Worm (Caenorhabditis elegans) whole organism, early embryonic: ENCODE results near the gene K08F9.1.
A peak's percentile ranks its signal among the peaks of the same experiment; 100 is the strongest.

Experiments used
- B0310.2 ChIP-seq: sonication (generic microtip); optimal IDR thresholded peaks from 2 replicates; lab custom pipeline; 2016; ENCODE audit warnings: mild to moderate bottlenecking, missing genetic modification characterization, missing compliant biosample characterization
- F13C5.2 ChIP-seq: sonication (generic microtip); optimal IDR thresholded peaks from 2 replicates; lab custom pipeline; 2017; ENCODE audit warnings: mild to moderate bottlenecking, missing genetic modification characterization, inconsistent platforms, missing compliant biosample characterization
- aly-1 ChIP-seq: sonication (generic microtip); optimal IDR thresholded peaks from 2 replicates; lab custom pipeline; 2016; ENCODE audit warnings: missing genetic modification characterization, missing compliant biosample characterization
- ama-1 ChIP-seq: fragments of 150-350 bp; optimal IDR thresholded peaks from 2 replicates; lab custom pipeline; 2014
- ceh-13 ChIP-seq: fragments of 200-800 bp; sonication (Bioruptor generic); optimal IDR thresholded peaks from 2 replicates; lab custom pipeline; 2018; ENCODE audit warnings: mild to moderate bottlenecking, missing genetic modification characterization, missing compliant biosample characterization
- ceh-36 ChIP-seq: sonication (generic microtip); optimal IDR thresholded peaks from 2 replicates; lab custom pipeline; 2016; ENCODE audit warnings: missing genetic modification characterization, inconsistent platforms, missing compliant biosample characterization
- ets-7 ChIP-seq: sonication (generic microtip); optimal IDR thresholded peaks from 2 replicates; lab custom pipeline; 2016; ENCODE audit warnings: missing genotype, missing genetic modification characterization, missing compliant biosample characterization
- flt-1 ChIP-seq: fragments of 200-800 bp; sonication (Bioruptor generic); IDR thresholded peaks from 2 replicates; pipeline ENCODE4 v1.3.6; 2022; ENCODE audit warnings: missing genetic modification characterization, missing compliant biosample characterization
- hmbx-1 ChIP-seq: sonication (generic microtip); optimal IDR thresholded peaks from 2 replicates; lab custom pipeline; 2016; ENCODE audit warnings: mild to moderate bottlenecking, missing genetic modification characterization, missing compliant biosample characterization
- hmg-4 ChIP-seq: fragments of 200-800 bp; sonication (Bioruptor generic); optimal IDR thresholded peaks from 2 replicates; lab custom pipeline; 2018; ENCODE audit warnings: mild to moderate bottlenecking, missing genetic modification characterization, missing compliant biosample characterization
- hnd-1 ChIP-seq: sonication (generic microtip); optimal IDR thresholded peaks from 2 replicates; lab custom pipeline; 2016; ENCODE audit warnings: missing genetic modification characterization, missing compliant biosample characterization
- pes-1 ChIP-seq: fragments of 200-800 bp; sonication (Bioruptor generic); IDR thresholded peaks from 2 replicates; pipeline ENCODE4 v1.3.6; 2022; ENCODE audit warnings: missing genetic modification reagents, missing genetic modification characterization, missing compliant biosample characterization
- scrt-1 ChIP-seq: fragments of 200-800 bp; sonication (Bioruptor generic); IDR thresholded peaks from 2 replicates; pipeline ENCODE4 v1.3.6; 2022; ENCODE audit warnings: missing genetic modification characterization, missing compliant biosample characterization
- sea-1 ChIP-seq: fragments of 200-800 bp; sonication (Bioruptor generic); conservative IDR thresholded peaks from 2 replicates; pipeline ENCODE4 v1.3.6; 2022; ENCODE audit warnings: missing genetic modification characterization, missing compliant biosample characterization
- tbx-11 ChIP-seq: fragments of 200-800 bp; sonication (Bioruptor generic); IDR thresholded peaks from 2 replicates; pipeline ENCODE4 v1.3.6; 2022; ENCODE audit warnings: missing genetic modification characterization, missing compliant biosample characterization
- tbx-37 ChIP-seq: fragments of 200-800 bp; sonication (Bioruptor generic); conservative IDR thresholded peaks from 2 replicates; pipeline ENCODE4 v1.3.6; 2022; ENCODE audit warnings: missing genetic modification reagents, missing genetic modification characterization, missing compliant biosample characterization
- tra-4 ChIP-seq: sonication (generic microtip); optimal IDR thresholded peaks from 2 replicates; lab custom pipeline; 2017; ENCODE audit warnings: missing genetic modification characterization, missing compliant biosample characterization

K08F9.1 gene

DNA sequence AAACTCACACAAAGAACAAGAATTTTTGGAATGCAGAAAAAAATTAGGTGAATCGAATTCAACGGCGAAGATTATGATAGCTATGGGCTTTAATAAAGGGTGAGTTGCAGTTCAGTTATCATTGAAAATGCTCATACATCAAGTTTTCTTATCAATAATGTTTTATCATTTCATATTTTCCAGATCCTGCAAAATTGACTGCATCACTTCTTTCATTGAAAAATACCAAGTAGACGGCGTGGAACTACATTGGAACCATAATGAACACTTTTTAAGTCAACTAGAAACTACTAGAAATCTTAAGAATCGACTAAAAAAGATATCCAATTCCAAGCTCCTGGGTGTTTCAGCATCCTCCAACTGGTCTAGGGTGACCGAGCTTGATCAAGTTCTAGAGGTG lies at the start of gene K08F9.1:
Gene K08F9.1 (minus strand): TSS at position 101 of the 400 bp plus-strand sequence.
- TF ChIP-seq tra-4: no peak
- TF ChIP-seq sea-1: no peak
- no peak for TF ChIP-seq ceh-36 (tag; lab: Kevin White, UChicago)
- no peak for TF ChIP-seq F13C5.2 (tag; lab: Kevin White, UChicago)
- no peak for TF ChIP-seq aly-1 (tag; lab: Kevin White, UChicago)
- TF ChIP-seq ceh-13 (GFP tag; lab: Kevin White, UChicago): no peak
- TF ChIP-seq B0310.2: no peak
- no peak for TF ChIP-seq hmg-4 (GFP tag; lab: Kevin White, UChicago)
- no peak for TF ChIP-seq hnd-1
- no peak for TF ChIP-seq hmbx-1 (tag; lab: Kevin White, UChicago)
- TF ChIP-seq ama-1: no peak
- TF ChIP-seq scrt-1 (GFP tag; lab: Robert Waterston, UW): no peak
- TF ChIP-seq tbx-37 (GFP tag; lab: Robert Waterston, UW): no peak
- no peak for TF ChIP-seq flt-1 (GFP tag; lab: Robert Waterston, UW)
- no peak for TF ChIP-seq tbx-11 (GFP tag; lab: Robert Waterston, UW)
- TF ChIP-seq pes-1 (GFP tag; lab: Robert Waterston, UW): no peak

DNA sequence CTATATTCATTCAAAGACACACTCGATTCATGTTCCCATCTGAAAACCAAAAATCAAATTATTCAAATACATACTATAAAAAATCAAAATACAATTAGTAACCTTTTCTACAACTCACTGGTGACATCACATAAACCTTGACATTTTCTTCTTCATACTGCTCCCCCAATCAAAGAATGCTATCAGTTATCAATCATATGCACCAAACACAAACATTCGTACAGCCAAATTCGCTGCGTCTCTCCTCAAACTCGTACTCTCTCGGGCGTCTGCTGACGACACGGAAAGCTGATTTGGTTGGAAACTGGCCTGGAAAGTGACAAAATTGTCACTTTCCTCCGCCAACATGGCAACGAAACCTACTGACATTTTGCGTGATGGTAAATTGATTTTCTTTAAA lies 49.2 kb upstream of the K08F9.1 start, which contains the start of gene plc-2:
Gene plc-2 (plus strand): TSS at position 196 of the 400 bp plus-strand sequence.
- TF ChIP-seq sea-1 (no peak), tbx-11 (GFP tag; lab: Robert Waterston, UW) (no peak), ets-7 (tag; lab: Kevin White, UChicago) (no peak), F13C5.2 (tag; lab: Kevin White, UChicago) (no peak), hnd-1 (no peak), B0310.2 (no peak), tra-4 (no peak)

DNA sequence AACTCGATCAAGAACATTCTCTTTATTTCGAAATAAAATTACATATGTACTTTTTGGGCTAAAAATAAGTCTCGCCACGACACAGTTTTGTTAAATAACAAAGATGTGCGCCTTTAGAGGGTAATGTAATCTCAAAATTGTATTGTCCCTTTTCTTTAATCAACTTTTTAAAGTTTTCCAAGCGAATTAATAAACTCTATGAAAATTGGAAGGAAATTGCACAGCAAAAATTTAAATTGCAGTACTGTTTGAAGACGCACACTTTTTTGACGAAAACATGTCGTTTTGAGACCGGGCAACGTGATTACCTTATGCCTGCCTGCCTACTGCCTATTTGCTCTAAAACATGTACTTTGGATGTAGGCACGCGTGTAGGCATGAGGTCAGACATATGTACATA lies 48.8 kb upstream of the K08F9.1 start:
- no peak for TF ChIP-seq B0310.2
- TF ChIP-seq hmg-4 (GFP tag; lab: Kevin White, UChicago): no peak
- TF ChIP-seq scrt-1 (GFP tag; lab: Robert Waterston, UW): no peak
- TF ChIP-seq hmbx-1 (tag; lab: Kevin White, UChicago): no peak
- TF ChIP-seq ama-1: no peak
- no peak for TF ChIP-seq F13C5.2 (tag; lab: Kevin White, UChicago)
- TF ChIP-seq ceh-36 (tag; lab: Kevin White, UChicago): no peak
- no peak for TF ChIP-seq tbx-11 (GFP tag; lab: Robert Waterston, UW)
- no peak for TF ChIP-seq hnd-1
- no peak for TF ChIP-seq tra-4
- no peak for TF ChIP-seq pes-1 (GFP tag; lab: Robert Waterston, UW)
- no peak for TF ChIP-seq ets-7 (tag; lab: Kevin White, UChicago)
- TF ChIP-seq ceh-13 (GFP tag; lab: Kevin White, UChicago): no peak
- no peak for TF ChIP-seq aly-1 (tag; lab: Kevin White, UChicago)
- no peak for TF ChIP-seq flt-1 (GFP tag; lab: Robert Waterston, UW)

DNA sequence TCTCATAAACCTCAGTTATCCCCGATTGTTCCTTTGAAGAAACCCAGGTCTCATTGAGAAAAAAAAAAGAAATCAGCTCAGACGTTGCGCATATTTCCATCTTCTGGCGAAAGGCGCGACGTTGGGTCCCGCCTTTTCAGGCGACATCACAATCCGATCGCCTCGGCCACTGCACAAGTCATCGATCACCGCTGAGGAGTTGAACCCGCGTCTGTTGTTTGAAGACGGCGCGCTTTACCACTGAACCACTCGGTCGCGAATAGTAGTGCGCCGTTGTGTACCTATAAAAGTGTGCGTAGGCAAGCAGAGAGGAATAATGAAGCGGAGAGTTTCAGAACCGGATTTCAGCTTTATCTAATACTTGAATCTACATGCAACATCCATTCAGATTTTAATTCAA lies 47.7 kb upstream of the K08F9.1 start, which contains the start of gene Y75B12B.11:
Gene Y75B12B.11 (plus strand): TSS at position 394 of the 400 bp plus-strand sequence.
- TF ChIP-seq flt-1 (GFP tag; lab: Robert Waterston, UW) (peak; percentile 91), hnd-1 (peak; percentile 76), scrt-1 (GFP tag; lab: Robert Waterston, UW) (peak; percentile 93), F13C5.2 (tag; lab: Kevin White, UChicago) (peak; percentile 97), tbx-37 (GFP tag; lab: Robert Waterston, UW) (peak; percentile 80), ets-7 (tag; lab: Kevin White, UChicago) (peak; percentile 88), tra-4 (peak; percentile 87), aly-1 (tag; lab: Kevin White, UChicago) (peak; percentile 96), B0310.2 (peak; percentile 92), hmbx-1 (tag; lab: Kevin White, UChicago) (peak; percentile 67), ceh-36 (tag; lab: Kevin White, UChicago) (peak; percentile 85), pes-1 (GFP tag; lab: Robert Waterston, UW) (peak; percentile 94), hmg-4 (GFP tag; lab: Kevin White, UChicago) (peak; percentile 97), ceh-13 (GFP tag; lab: Kevin White, UChicago) (peak; percentile 89), sea-1 (peak; percentile 94), tbx-11 (GFP tag; lab: Robert Waterston, UW) (peak; percentile 91), ama-1 (peak; percentile 48)

DNA sequence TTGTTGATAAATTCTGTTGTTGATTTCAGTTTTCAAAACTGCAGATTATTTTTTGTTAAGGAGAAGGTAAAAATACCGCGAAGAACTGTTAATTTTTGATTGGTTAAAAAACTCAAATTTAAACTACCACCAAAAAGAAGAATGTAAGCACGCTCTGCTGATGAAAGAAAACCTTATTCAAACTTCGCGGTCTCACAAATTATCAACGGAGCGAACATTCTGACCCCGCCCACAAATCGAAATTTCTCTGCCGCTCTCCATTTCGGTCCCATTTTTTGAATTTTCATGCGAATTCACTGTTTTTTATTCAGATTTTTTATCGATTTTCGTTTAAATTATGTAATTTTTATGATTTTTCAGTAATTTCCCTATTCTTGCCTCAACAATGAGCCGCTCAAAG lies 46.4 kb upstream of the K08F9.1 start, which contains the start of gene cyn-3:
Gene cyn-3 (plus strand): TSS at position 361 of the 400 bp plus-strand sequence.
- TF ChIP-seq ceh-13 (GFP tag; lab: Kevin White, UChicago) (no peak), ceh-36 (tag; lab: Kevin White, UChicago) (no peak), B0310.2 (no peak), ets-7 (tag; lab: Kevin White, UChicago) (no peak), tbx-37 (GFP tag; lab: Robert Waterston, UW) (no peak), ama-1 (no peak), aly-1 (tag; lab: Kevin White, UChicago) (no peak), tra-4 (no peak), sea-1 (no peak), flt-1 (GFP tag; lab: Robert Waterston, UW) (no peak), pes-1 (GFP tag; lab: Robert Waterston, UW) (no peak)

DNA sequence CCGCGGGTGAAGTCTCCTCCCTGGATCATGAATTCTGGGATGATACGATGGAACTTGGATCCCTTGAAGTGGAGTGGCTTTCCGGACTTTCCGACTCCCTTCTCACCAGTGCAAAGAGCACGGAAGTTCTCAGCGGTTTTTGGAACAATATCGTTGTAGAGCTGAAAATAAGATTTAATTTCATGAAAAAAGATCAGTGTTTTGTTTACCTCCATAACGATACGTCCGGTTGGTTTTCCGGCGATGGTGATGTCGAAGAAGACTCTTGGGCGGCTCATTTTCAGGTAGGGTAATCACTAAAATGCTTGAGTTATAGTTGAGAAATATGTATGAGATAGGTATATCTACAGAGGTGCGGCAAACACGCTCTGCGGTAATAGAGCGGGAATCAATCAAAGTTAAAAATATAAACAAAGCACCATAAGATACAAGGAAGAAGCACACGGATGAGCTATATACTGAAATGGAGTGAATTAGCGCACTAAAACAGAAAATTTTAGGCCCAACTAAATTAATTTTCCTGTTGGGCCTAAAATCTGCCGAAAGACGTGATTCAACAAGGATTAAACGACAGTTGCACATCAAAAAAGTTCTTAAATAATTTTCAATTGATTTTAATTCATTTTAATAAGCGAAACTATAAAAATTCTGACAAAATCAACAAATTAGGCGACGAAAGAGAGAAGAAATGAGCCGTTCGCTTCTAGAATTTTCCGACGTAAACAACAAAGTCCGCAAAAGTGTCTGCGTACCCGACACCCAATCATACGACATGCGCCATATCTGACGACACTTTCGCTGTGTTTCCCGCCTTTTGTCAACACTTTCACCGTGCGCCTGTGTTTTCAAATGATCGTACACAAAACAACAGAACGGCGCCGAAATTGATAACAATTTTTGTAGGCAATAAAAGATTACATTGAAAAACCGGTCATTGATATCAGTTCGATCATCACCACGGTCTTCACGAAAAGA lies 44.2 kb upstream of the K08F9.1 start, which contains the start of the genes cyn-7 and bath-36:
Gene cyn-7 (minus strand): TSS at position 296 of the 975 bp plus-strand sequence.
Gene bath-36 (plus strand): TSS at position 806 of the 975 bp plus-strand sequence.
- TF ChIP-seq ceh-36 (tag; lab: Kevin White, UChicago): no peak
- no peak for TF ChIP-seq ceh-13 (GFP tag; lab: Kevin White, UChicago)
- no peak for TF ChIP-seq ets-7 (tag; lab: Kevin White, UChicago)
- TF ChIP-seq scrt-1 (GFP tag; lab: Robert Waterston, UW): no peak
- TF ChIP-seq F13C5.2 (tag; lab: Kevin White, UChicago): no peak
- TF ChIP-seq flt-1 (GFP tag; lab: Robert Waterston, UW): no peak
- no peak for TF ChIP-seq tra-4
- no peak for TF ChIP-seq ama-1
- TF ChIP-seq sea-1: no peak
- TF ChIP-seq tbx-11 (GFP tag; lab: Robert Waterston, UW): no peak
- TF ChIP-seq hmbx-1 (tag; lab: Kevin White, UChicago): no peak
- no peak for TF ChIP-seq B0310.2
